Fruit fly (Drosophila melanogaster): Measurements from ENCODE around the gene CG42450.
A peak's percentile ranks its signal among the peaks of the same experiment; 100 is the strongest.

CG42450 gene

DNA sequence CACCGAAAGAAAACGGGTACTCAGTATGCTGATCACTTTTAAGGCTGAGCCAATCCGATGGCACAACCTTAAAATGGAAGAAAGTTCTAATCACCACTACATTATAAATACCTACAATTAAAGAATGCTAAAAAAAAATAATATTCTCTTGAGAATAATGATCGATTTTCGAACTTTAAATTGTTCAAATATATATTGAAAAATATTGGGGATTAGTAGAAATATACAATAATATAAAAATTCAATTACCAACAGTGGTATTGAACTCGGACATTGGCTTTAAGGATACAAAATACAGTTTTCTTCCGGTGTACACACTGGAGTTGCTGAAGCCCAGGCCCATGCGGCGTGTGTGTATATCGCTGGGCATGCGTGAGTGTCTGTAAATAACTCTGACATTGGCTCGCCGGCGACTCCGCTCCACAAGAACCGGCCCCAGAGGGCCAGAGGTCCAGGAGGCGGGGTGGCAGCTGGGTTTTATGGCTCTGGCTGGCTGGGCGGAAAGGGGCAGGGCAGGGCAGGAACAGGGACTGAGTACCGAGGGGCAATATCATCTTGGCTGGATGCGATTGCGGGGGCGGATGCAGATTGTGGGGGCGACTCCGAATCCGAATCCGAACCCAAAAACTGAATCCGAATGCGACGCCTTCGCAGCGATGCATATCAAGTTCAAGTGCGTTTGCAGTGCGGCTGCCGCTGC lies 37.1 kb upstream of the CG42450 start (continued):
- no peak for TF ChIP-seq CG9797 (GFP tag; optimal IDR thresholded peaks at IDR 0.05)
- TF ChIP-seq jumu (GFP tag; optimal IDR thresholded peaks at IDR 0.05), result no peak
- TF ChIP-seq CG31441 (GFP tag; IDR thresholded peaks at IDR 0.05), result peak; percentile 76
- TF ChIP-seq CG6854 (GFP tag; optimal IDR thresholded peaks at IDR 0.05), result no peak
- peak; percentile 84 for TF ChIP-seq CG7556 (GFP tag; optimal IDR thresholded peaks at IDR 0.05)
- peak; percentile 17 for TF ChIP-seq Dek (tag; optimal IDR thresholded peaks at IDR 0.05)
- TF ChIP-seq dati (GFP tag; IDR thresholded peaks at IDR 0.05), result no peak
- TF ChIP-seq NC2α (GFP tag; optimal IDR thresholded peaks at IDR 0.05), result no peak
- no peak for TF ChIP-seq exex (tag; optimal IDR thresholded peaks at IDR 0.05)
- no peak for TF ChIP-seq crp (GFP tag; optimal IDR thresholded peaks at IDR 0.05)
- TF ChIP-seq tio (GFP tag; optimal IDR thresholded peaks at IDR 0.05), result peak; percentile 66
- no peak for TF ChIP-seq disco-r (GFP tag; optimal IDR thresholded peaks at IDR 0.05)
- peak; percentile 87 for TF ChIP-seq CG10979 (tag; optimal IDR thresholded peaks at IDR 0.05)
- TF ChIP-seq CG7745 (tag; optimal IDR thresholded peaks at IDR 0.05), result no peak
- no peak for TF ChIP-seq CG6683 (GFP tag; optimal IDR thresholded peaks at IDR 0.05)
- TF ChIP-seq CG11247 (GFP tag; IDR thresholded peaks at IDR 0.05), result no peak
- TF ChIP-seq Sry-β (GFP tag; optimal IDR thresholded peaks at IDR 0.05), result no peak
- TF ChIP-seq zfh1 (GFP tag; IDR thresholded peaks at IDR 0.05), result peak; percentile 38; the same call in 2 of the 3 replicates
- no peak for TF ChIP-seq CG4617 (GFP tag; optimal IDR thresholded peaks at IDR 0.05; ENCODE audit: borderline replicate concordance)
- TF ChIP-seq HLH54F (GFP tag; optimal IDR thresholded peaks at IDR 0.05), result no peak
- peak; percentile 45 for TF ChIP-seq jing (GFP tag; optimal IDR thresholded peaks at IDR 0.05)
- TF ChIP-seq CG2678 (tag; optimal IDR thresholded peaks at IDR 0.05), result peak; percentile 73
- no peak for TF ChIP-seq kni (GFP tag; optimal IDR thresholded peaks at IDR 0.05)
- TF ChIP-seq CG12769 (tag; optimal IDR thresholded peaks at IDR 0.05), result no peak
- no peak for TF ChIP-seq Mad (GFP tag; optimal IDR thresholded peaks at IDR 0.05)
- no peak for TF ChIP-seq amos (GFP tag; IDR thresholded peaks at IDR 0.05; ENCODE audit: partially characterized antibody)
- peak; percentile 19 for TF ChIP-seq CG4707 (GFP tag; optimal IDR thresholded peaks at IDR 0.05)
- no peak for TF ChIP-seq Hmr (GFP tag; optimal IDR thresholded peaks at IDR 0.05)
- peak; percentile 58 for TF ChIP-seq Med (GFP tag)
- peak; percentile 7 for TF ChIP-seq CG8359 (GFP tag; optimal IDR thresholded peaks at IDR 0.05; ENCODE audit: borderline replicate concordance)
- TF ChIP-seq Rx (GFP tag; IDR thresholded peaks at IDR 0.05), result no peak
- peak; percentile 13 for TF ChIP-seq Max (GFP tag; optimal IDR thresholded peaks at IDR 0.05)
- TF ChIP-seq CG4730 (GFP tag; IDR thresholded peaks at IDR 0.05), result no peak
- peak; percentile 82 for TF ChIP-seq CG14710 (tag; optimal IDR thresholded peaks at IDR 0.05)
- peak; percentile 75 for TF ChIP-seq nom (GFP tag; optimal IDR thresholded peaks at IDR 0.05)
- TF ChIP-seq CG13775 (GFP tag; optimal IDR thresholded peaks at IDR 0.05), result peak; percentile 52
- TF ChIP-seq Vsx1 (GFP tag; optimal IDR thresholded peaks at IDR 0.05), result peak; percentile 44
- peak; percentile 87 for TF ChIP-seq CG8388 (GFP tag; optimal IDR thresholded peaks at IDR 0.05)
- TF ChIP-seq Hr39 (optimal IDR thresholded peaks at IDR 0.05), result no peak
- TF ChIP-seq nerfin-2 (GFP tag; IDR thresholded peaks at IDR 0.05; ENCODE audit: partially characterized antibody), result no peak
- TF ChIP-seq Doc2 (GFP tag; IDR thresholded peaks at IDR 0.05), result no peak
- TF ChIP-seq gsb-n (tag; optimal IDR thresholded peaks at IDR 0.05), result peak; percentile 83
- TF ChIP-seq CG10366 (GFP tag; IDR thresholded peaks at IDR 0.05), result peak; percentile 28; the same call in 1 of the 2 replicates
- no peak for TF ChIP-seq grn (GFP tag; optimal IDR thresholded peaks at IDR 0.05)
- no peak for TF ChIP-seq CG14667 (GFP tag; IDR thresholded peaks at IDR 0.05)
- TF ChIP-seq HLHmδ (GFP tag; optimal IDR thresholded peaks at IDR 0.05), result no peak
- no peak for TF ChIP-seq hkb (optimal IDR thresholded peaks at IDR 0.05)
- TF ChIP-seq hkb (GFP tag; IDR thresholded peaks at IDR 0.05), result peak; percentile 18; the same call in 1 of the 2 replicates
- TF ChIP-seq trem (tag; optimal IDR thresholded peaks at IDR 0.05), result peak; percentile 34
